Worm (Caenorhabditis elegans): Measurements from ENCODE around the gene T13C5.7.

- TF ChIP-seq ZK546.5 (tag; optimal IDR thresholded peaks at IDR 0.05) (no peak), pha-4 (GFP tag; IDR thresholded peaks at IDR 0.05) (no peak), pha-4 (tag; optimal IDR thresholded peaks at IDR 0.05) (no peak), D1046.2 (GFP tag; IDR thresholded peaks at IDR 0.05) (no peak), skn-1 (tag; optimal IDR thresholded peaks at IDR 0.05) (no peak), snpc-4 (tag; optimal IDR thresholded peaks at IDR 0.05) (no peak), lin-15B (tag; optimal IDR thresholded peaks at IDR 0.05) (no peak), fos-1 (tag; optimal IDR thresholded peaks at IDR 0.05) (no peak)
Observed at ce11 chrX:6178989-6179388, 1.4 kb upstream of the T13C5.7 start.

All from whole organism, L4 larva.